Worm (Caenorhabditis elegans) whole organism, L2 larva: Measurements from ENCODE around the gene ipp-5.

Experiments
- ceh-82 ChIP-seq: fragments of 150-350 bp; optimal IDR thresholded peaks from 2 replicates; lab custom pipeline; 2014; ENCODE audit warnings: missing biosample characterization, missing genetic modification characterization
- nhr-237 ChIP-seq: fragments of 150-350 bp; optimal IDR thresholded peaks from 2 replicates; lab custom pipeline; 2014; ENCODE audit warnings: missing biosample characterization, missing genetic modification characterization
- nhr-25 ChIP-seq: fragments of 150-350 bp; sonication (generic microtip); optimal IDR thresholded peaks from 3 replicates; lab custom pipeline; 2014; ENCODE audit warnings: missing biosample characterization, missing genetic modification characterization

- TF ChIP-seq nhr-25 (tag; lab: Kevin White, UChicago) = no peak
- no peak for TF ChIP-seq ceh-82 (tag; lab: Kevin White, UChicago)
- no peak for TF ChIP-seq nhr-237
Measured at ce11 chrX:6075209-6075608, 43.9 kb downstream of the ipp-5 start, which contains the start of gene lgc-58.
